Worm (Caenorhabditis elegans) whole organism, L1 larva: ENCODE data around the gene Y15E3A.4.

Experiments used
- C34B4.2 ChIP-seq: sonication (generic microtip); optimal IDR thresholded peaks from 2 replicates; lab custom pipeline; 2017; ENCODE audit warnings: mild to moderate bottlenecking, missing genetic modification characterization, missing compliant biosample characterization
- F16B12.6 ChIP-seq: fragments of 150-350 bp; optimal IDR thresholded peaks from 2 replicates; lab custom pipeline; 2014; ENCODE audit warnings: missing biosample characterization, missing genetic modification characterization
- aha-1 ChIP-seq: fragments of 150-350 bp; optimal IDR thresholded peaks from 2 replicates; lab custom pipeline; 2014; ENCODE audit warnings: missing biosample characterization, missing genetic modification characterization
- ceh-63 ChIP-seq: fragments of 200-800 bp; sonication (Bioruptor generic); optimal IDR thresholded peaks from 2 replicates; lab custom pipeline; 2018; ENCODE audit warnings: mild to moderate bottlenecking, missing genetic modification characterization, missing compliant biosample characterization
- ceh-90 ChIP-seq: sonication (generic microtip); optimal IDR thresholded peaks from 2 replicates; lab custom pipeline; 2016; ENCODE audit warnings: missing genetic modification characterization, missing compliant biosample characterization
- ces-1 ChIP-seq: fragments of 150-350 bp; optimal IDR thresholded peaks from 2 replicates; lab custom pipeline; 2014; ENCODE audit warnings: missing biosample characterization, missing genetic modification reagents, missing genetic modification characterization
- dsc-1 ChIP-seq: sonication (generic microtip); optimal IDR thresholded peaks from 2 replicates; lab custom pipeline; 2016; ENCODE audit warnings: mild to moderate bottlenecking, missing genetic modification characterization, missing compliant biosample characterization
- egl-27 ChIP-seq, 2 experiments: fragments of 150-350 bp in 1 of 2; sonication (generic microtip); optimal IDR thresholded peaks; 3 replicates each; lab custom pipeline; 2017 to 2018; ENCODE audit warnings: missing biosample characterization in 2 of 2, missing genetic modification characterization in 2 of 2, missing genetic modification reagents in 2 of 2
- fkh-10 ChIP-seq: sonication (generic microtip); optimal IDR thresholded peaks from 2 replicates; lab custom pipeline; 2017; ENCODE audit warnings: missing biosample characterization, missing genetic modification reagents, missing genetic modification characterization
- fkh-4 ChIP-seq: sonication (generic microtip); optimal IDR thresholded peaks from 2 replicates; lab custom pipeline; 2016; ENCODE audit warnings: missing compliant biosample characterization, missing genetic modification characterization, borderline replicate concordance
- grh-1 ChIP-seq: fragments of 200-800 bp; sonication (Bioruptor generic); IDR thresholded peaks from 2 replicates; pipeline ENCODE4 v1.3.6; 2022; ENCODE audit warnings: missing genetic modification reagents, missing genetic modification characterization, missing compliant biosample characterization
- hlh-4 ChIP-seq: sonication (generic microtip); optimal IDR thresholded peaks from 2 replicates; lab custom pipeline; 2016; ENCODE audit warnings: mild to moderate bottlenecking, missing genetic modification characterization, missing compliant biosample characterization
- hpl-2 ChIP-seq: fragments of 150-350 bp; optimal IDR thresholded peaks from 2 replicates; lab custom pipeline; 2014; ENCODE audit warnings: missing biosample characterization, missing genetic modification reagents, missing genetic modification characterization
- irx-1 ChIP-seq: sonication (generic microtip); optimal IDR thresholded peaks from 2 replicates; lab custom pipeline; 2016; ENCODE audit warnings: missing genetic modification characterization, missing compliant biosample characterization
- lin-13 ChIP-seq: fragments of 150-350 bp; optimal IDR thresholded peaks from 2 replicates; lab custom pipeline; 2014; ENCODE audit warnings: missing biosample characterization, missing genetic modification reagents, missing genetic modification characterization
- lin-14 ChIP-seq: fragments of 200-800 bp; sonication (Bioruptor generic); optimal IDR thresholded peaks from 2 replicates; lab custom pipeline; 2018; ENCODE audit warnings: mild to moderate bottlenecking, missing genetic modification characterization, moderate library complexity, missing compliant biosample characterization
- mab-9 ChIP-seq: fragments of 200-800 bp; sonication (Bioruptor generic); IDR thresholded peaks from 2 replicates; pipeline ENCODE4 v1.3.6; 2022; ENCODE audit warnings: missing genetic modification reagents, missing genetic modification characterization, missing compliant biosample characterization
- mdl-1 ChIP-seq, 2 experiments: fragments of 150-350 bp; optimal IDR thresholded peaks; 2 replicates each; lab custom pipeline; 2014 to 2017; ENCODE audit warnings: missing biosample characterization in 2 of 2, missing genetic modification characterization in 2 of 2, inconsistent platforms in 1 of 2
- mep-1 ChIP-seq: fragments of 150-350 bp; optimal IDR thresholded peaks from 2 replicates; lab custom pipeline; 2014; ENCODE audit warnings: missing biosample characterization, missing genetic modification characterization
- nhr-11 ChIP-seq: fragments of 150-350 bp; optimal IDR thresholded peaks from 2 replicates; lab custom pipeline; 2014; ENCODE audit warnings: missing biosample characterization, missing genetic modification characterization
- nhr-19 ChIP-seq: fragments of 200-800 bp; sonication (Bioruptor generic); conservative IDR thresholded peaks from 2 replicates; pipeline ENCODE4 v1.3.6; 2022; ENCODE audit warnings: missing genetic modification characterization, missing compliant biosample characterization
- nhr-20 ChIP-seq: sonication (generic microtip); optimal IDR thresholded peaks from 2 replicates; lab custom pipeline; 2016; ENCODE audit warnings: mild to moderate bottlenecking, missing genetic modification characterization, missing compliant biosample characterization
- nhr-237 ChIP-seq: fragments of 150-350 bp; optimal IDR thresholded peaks from 2 replicates; lab custom pipeline; 2014; ENCODE audit warnings: missing biosample characterization, missing genetic modification characterization
- nhr-84 ChIP-seq: sonication (generic microtip); optimal IDR thresholded peaks from 2 replicates; lab custom pipeline; 2017; ENCODE audit warnings: missing biosample characterization, missing genetic modification characterization
- nhr-85 ChIP-seq: sonication (generic microtip); peaks from one replicate; lab custom pipeline; 2016; ENCODE audit warnings: missing genetic modification characterization, inconsistent platforms, missing compliant biosample characterization
- nhr-90 ChIP-seq: sonication (generic microtip); optimal IDR thresholded peaks from 2 replicates; lab custom pipeline; 2016; ENCODE audit warnings: mild to moderate bottlenecking, missing genetic modification characterization, missing compliant biosample characterization; ENCODE audit not compliant: poor library complexity
- pag-3 ChIP-seq: sonication (generic microtip); optimal IDR thresholded peaks from 2 replicates; lab custom pipeline; 2017; ENCODE audit warnings: missing genetic modification characterization, mild to moderate bottlenecking, missing compliant biosample characterization, antibody characterized with exemption, borderline replicate concordance; ENCODE audit not compliant: insufficient read depth
- pax-3 ChIP-seq: fragments of 200-800 bp; sonication (Bioruptor generic); optimal IDR thresholded peaks from 2 replicates; lab custom pipeline; 2018; ENCODE audit warnings: mild to moderate bottlenecking, missing genetic modification characterization, moderate library complexity, missing compliant biosample characterization
- rnt-1 ChIP-seq: sonication (generic microtip); optimal IDR thresholded peaks from 2 replicates; lab custom pipeline; 2016; ENCODE audit warnings: mild to moderate bottlenecking, missing genetic modification characterization, moderate library complexity, missing compliant biosample characterization
- snpc-4 ChIP-seq: fragments of 150-350 bp; optimal IDR thresholded peaks from 2 replicates; lab custom pipeline; 2014; ENCODE audit warnings: missing biosample characterization, missing genetic modification characterization
- snu-23 ChIP-seq: sonication (generic microtip); optimal IDR thresholded peaks from 2 replicates; lab custom pipeline; 2016; ENCODE audit warnings: missing genetic modification characterization, missing compliant biosample characterization
- sptf-1 ChIP-seq: fragments of 150-350 bp; optimal IDR thresholded peaks from 2 replicates; lab custom pipeline; 2014; ENCODE audit warnings: missing biosample characterization, missing genetic modification characterization
- swsn-7 ChIP-seq: sonication (generic microtip); optimal IDR thresholded peaks from 2 replicates; lab custom pipeline; 2016; ENCODE audit warnings: missing genetic modification characterization, missing compliant biosample characterization
- tbx-2 ChIP-seq: sonication (generic microtip); optimal IDR thresholded peaks from 2 replicates; lab custom pipeline; 2016; ENCODE audit warnings: missing genetic modification characterization, missing compliant biosample characterization
- tlp-1 ChIP-seq: fragments of 150-350 bp; optimal IDR thresholded peaks from 2 replicates; lab custom pipeline; 2014; ENCODE audit warnings: missing biosample characterization, missing genetic modification characterization
- unc-30 ChIP-seq: sonication (generic microtip); optimal IDR thresholded peaks from 2 replicates; lab custom pipeline; 2017; ENCODE audit warnings: missing biosample characterization, missing genetic modification characterization
- unc-62 ChIP-seq: fragments of 150-350 bp; optimal IDR thresholded peaks from 2 replicates; lab custom pipeline; 2014; ENCODE audit warnings: missing biosample characterization, missing genetic modification reagents, missing genetic modification characterization
- unc-86 ChIP-seq: sonication (generic microtip); optimal IDR thresholded peaks from 2 replicates; lab custom pipeline; 2016; ENCODE audit warnings: missing genetic modification characterization, missing compliant biosample characterization
- unc-98 ChIP-seq: fragments of 200-800 bp; sonication (Bioruptor generic); IDR thresholded peaks from 2 replicates; pipeline ENCODE4 v1.3.6; 2022; ENCODE audit warnings: missing genetic modification characterization, missing compliant biosample characterization
- zag-1 ChIP-seq: fragments of 150-350 bp; optimal IDR thresholded peaks from 2 replicates; lab custom pipeline; 2014; ENCODE audit warnings: missing biosample characterization, missing genetic modification characterization
- zip-4 ChIP-seq: fragments of 200-800 bp; sonication (Bioruptor generic); optimal IDR thresholded peaks from 2 replicates; lab custom pipeline; 2018; ENCODE audit warnings: mild to moderate bottlenecking, missing genetic modification characterization, moderate library complexity, missing compliant biosample characterization
- ztf-4 ChIP-seq: fragments of 150-350 bp; optimal IDR thresholded peaks from 2 replicates; lab custom pipeline; 2014; ENCODE audit warnings: missing biosample characterization, missing genetic modification characterization

Gene Y15E3A.4

ce11 chrX:15334897-15335296 is 4.1 kb downstream of the Y15E3A.4 start (continued):
- no peak for TF ChIP-seq unc-86
- TF ChIP-seq aha-1, result no peak
- TF ChIP-seq snu-23 (GFP tag; lab: Kevin White, UChicago), result no peak
- TF ChIP-seq unc-30 (tag; lab: Kevin White, UChicago), result no peak
- TF ChIP-seq nhr-19, result 0 out of 2 replicates have a peak, but pooled peaks have one; percentile 5
- TF ChIP-seq grh-1 (GFP tag; lab: Robert Waterston, UW), result 0 out of 2 replicates have a peak, but pooled peaks have one; percentile 9
- TF ChIP-seq pax-3 (tag; lab: Kevin White, UChicago), result no peak
- no peak for TF ChIP-seq nhr-84 (tag; lab: Kevin White, UChicago)
- peak; percentile 13 for TF ChIP-seq nhr-20
- TF ChIP-seq dsc-1 (tag; lab: Kevin White, UChicago), result no peak
- no peak for TF ChIP-seq egl-27 (tag; optimal IDR thresholded peaks at IDR 0.05; lab: Kevin White, UChicago)
- no peak for TF ChIP-seq zag-1 (tag; lab: Kevin White, UChicago)
- no peak for TF ChIP-seq rnt-1
- no peak for TF ChIP-seq snpc-4 (tag; lab: Kevin White, UChicago)
- TF ChIP-seq irx-1 (tag; lab: Kevin White, UChicago), result no peak
- no peak for TF ChIP-seq ceh-90
- TF ChIP-seq sptf-1 (tag; lab: Kevin White, UChicago), result no peak
- peak; percentile 63 for TF ChIP-seq lin-14
- no peak for TF ChIP-seq nhr-85 (tag; lab: Kevin White, UChicago)
- TF ChIP-seq mdl-1 (tag; optimal IDR thresholded peaks at IDR 0.05; lab: Kevin White, UChicago), result peak in 1 of 2 experiments; percentile 23
- no peak for TF ChIP-seq zip-4
- no peak for TF ChIP-seq nhr-11 (tag; lab: Kevin White, UChicago)
- peak; percentile 43 for TF ChIP-seq tbx-2 (tag; lab: Kevin White, UChicago)
- no peak for TF ChIP-seq fkh-10 (GFP tag; lab: Kevin White, UChicago)
- TF ChIP-seq unc-62, result no peak
- TF ChIP-seq C34B4.2, result no peak
- no peak for TF ChIP-seq pag-3 (tag; lab: Kevin White, UChicago)
- no peak for TF ChIP-seq ztf-4 (tag; lab: Kevin White, UChicago)
- no peak for TF ChIP-seq ceh-63 (GFP tag; lab: Kevin White, UChicago)
- no peak for TF ChIP-seq F16B12.6
- no peak for TF ChIP-seq nhr-237 (tag; lab: Kevin White, UChicago)
- no peak for TF ChIP-seq tlp-1 (tag; lab: Kevin White, UChicago)

DNA sequence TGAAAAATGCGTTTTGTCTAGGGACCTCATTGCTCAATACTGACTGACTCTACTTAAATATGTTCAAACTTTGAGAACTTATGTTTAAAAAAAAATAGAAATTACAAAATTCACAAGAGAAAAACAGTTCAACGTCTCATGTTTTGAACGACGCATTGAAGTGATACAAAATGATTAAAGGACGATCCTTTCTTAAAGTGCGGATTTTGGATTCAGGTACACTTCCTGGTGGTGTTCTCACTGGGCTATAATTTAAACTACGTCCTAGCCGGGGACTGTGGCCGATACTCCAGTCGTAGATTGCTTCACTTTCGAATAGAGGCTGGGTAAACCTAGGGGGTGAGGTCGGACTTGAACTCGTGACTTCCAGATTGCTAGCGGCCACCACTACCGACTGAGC is 4.9 kb downstream of the Y15E3A.4 start:
- TF ChIP-seq mdl-1 (tag; optimal IDR thresholded peaks at IDR 0.05; lab: Kevin White, UChicago), result no peak
- no peak for TF ChIP-seq snpc-4 (tag; lab: Kevin White, UChicago)
- TF ChIP-seq ceh-90, result no peak
- TF ChIP-seq tbx-2 (tag; lab: Kevin White, UChicago), result no peak
- TF ChIP-seq ces-1 (GFP tag; lab: Kevin White, UChicago), result no peak
- no peak for TF ChIP-seq snu-23 (GFP tag; lab: Kevin White, UChicago)
- TF ChIP-seq unc-98 (GFP tag; lab: Robert Waterston, UW), result no peak
- TF ChIP-seq C34B4.2, result no peak
- TF ChIP-seq fkh-4 (tag; lab: Kevin White, UChicago), result no peak
- TF ChIP-seq hpl-2 (GFP tag; lab: Kevin White, UChicago), result no peak
- no peak for TF ChIP-seq swsn-7
- no peak for TF ChIP-seq nhr-90 (tag; lab: Kevin White, UChicago)
- TF ChIP-seq mab-9 (GFP tag; lab: Robert Waterston, UW), result no peak
- no peak for TF ChIP-seq hlh-4
- TF ChIP-seq egl-27 (tag; optimal IDR thresholded peaks at IDR 0.05; lab: Kevin White, UChicago), result no peak
- no peak for TF ChIP-seq mep-1 (tag; lab: Kevin White, UChicago)
- no peak for TF ChIP-seq lin-13
- TF ChIP-seq, all 84 proteins: peak for 0
